Worm (Caenorhabditis elegans): ENCODE measurements around the gene cux-7.
A peak's percentile ranks its signal among the peaks of the same experiment; 100 is the strongest.

The cux-7 gene

ce11 chrIII:7499421-7499902, 21.2 kb downstream of the cux-7 start, which contains the start of the genes C07H6.9 and sap-140 (continued):
- TF ChIP-seq unc-98 (GFP tag; IDR thresholded peaks at IDR 0.05) (no peak), egl-27 (tag; optimal IDR thresholded peaks at IDR 0.05) (no peak), jun-1 (tag; optimal IDR thresholded peaks at IDR 0.05) (peak; percentile 47), dsc-1 (tag; optimal IDR thresholded peaks at IDR 0.05) (peak; percentile 87), nhr-20 (tag; optimal IDR thresholded peaks at IDR 0.05) (peak; percentile 88), C34B4.2 (tag; optimal IDR thresholded peaks at IDR 0.05) (no peak), ceh-8 (GFP tag; optimal IDR thresholded peaks at IDR 0.05) (peak; percentile 82), fkh-4 (tag; optimal IDR thresholded peaks at IDR 0.05; ENCODE audit: borderline replicate concordance) (no peak), aly-2 (tag; optimal IDR thresholded peaks at IDR 0.05) (peak; percentile 6), efl-3 (GFP tag; optimal IDR thresholded peaks at IDR 0.05) (no peak), efl-1 (optimal IDR thresholded peaks at IDR 0.05) (peak; percentile 84 to 94), efl-1 (GFP tag; optimal IDR thresholded peaks at IDR 0.05 in 1 of 2) (peak; percentile 92 to 99), nhr-84 (tag; optimal IDR thresholded peaks at IDR 0.05) (no peak), lin-14 (GFP tag; optimal IDR thresholded peaks at IDR 0.05) (peak; percentile 83), lin-13 (GFP tag; optimal IDR thresholded peaks at IDR 0.05) (peak; percentile 82), C04F5.9 (tag; optimal IDR thresholded peaks at IDR 0.05) (peak; percentile 51), lin-35 (GFP tag; optimal IDR thresholded peaks at IDR 0.05) (peak; percentile 92 to 96), nhr-47 (tag; optimal IDR thresholded peaks at IDR 0.05) (peak; percentile 89), nhr-11 (tag; optimal IDR thresholded peaks at IDR 0.05) (no peak), nhr-77 (tag; optimal IDR thresholded peaks at IDR 0.05) (peak; percentile 70), aha-1 (tag; optimal IDR thresholded peaks at IDR 0.05) (peak; percentile 48), lir-3 (tag; optimal IDR thresholded peaks at IDR 0.05; ENCODE audit: poor library complexity) (peak; percentile 56), zag-1 (tag; optimal IDR thresholded peaks at IDR 0.05) (no peak), ama-1 (optimal IDR thresholded peaks at IDR 0.05) (no peak), pax-3 (tag; optimal IDR thresholded peaks at IDR 0.05) (no peak), nhr-85 (tag) (peak; percentile 93), unc-130 (tag; optimal IDR thresholded peaks at IDR 0.05) (peak; percentile 94), elt-3 (tag; optimal IDR thresholded peaks at IDR 0.05) (peak in 3 of 6 experiments; percentile 16 to 80 (median 20)), hlh-17 (GFP tag; optimal IDR thresholded peaks at IDR 0.05; ENCODE audit: borderline replicate concordance) (no peak), fkh-10 (GFP tag; optimal IDR thresholded peaks at IDR 0.05) (peak; percentile 16), fkh-8 (tag; optimal IDR thresholded peaks at IDR 0.05) (peak; percentile 66), ztf-11 (tag; optimal IDR thresholded peaks at IDR 0.05) (peak in 1 of 2 experiments; percentile 62), tbx-2 (tag; optimal IDR thresholded peaks at IDR 0.05) (peak; percentile 84), xbp-1 (tag; optimal IDR thresholded peaks at IDR 0.05) (peak; percentile 87), mdl-1 (tag; optimal IDR thresholded peaks at IDR 0.05) (peak in 1 of 2 experiments; percentile 81), unc-30 (tag; optimal IDR thresholded peaks at IDR 0.05) (no peak), ztf-4 (tag; optimal IDR thresholded peaks at IDR 0.05) (peak; percentile 3), sptf-1 (tag; optimal IDR thresholded peaks at IDR 0.05) (no peak), snu-23 (GFP tag; optimal IDR thresholded peaks at IDR 0.05) (peak; percentile 88), snpc-4 (tag; optimal IDR thresholded peaks at IDR 0.05) (peak; percentile 80), swsn-7 (tag; optimal IDR thresholded peaks at IDR 0.05) (peak; percentile 86), isw-1 (GFP tag; IDR thresholded peaks at IDR 0.05) (peak; percentile 71), dpl-1 (GFP tag; optimal IDR thresholded peaks at IDR 0.05) (peak; percentile 93 to 96 (median 95)), nhr-237 (tag; optimal IDR thresholded peaks at IDR 0.05) (peak; percentile 54), alr-1 (tag; optimal IDR thresholded peaks at IDR 0.05; ENCODE audit: borderline replicate concordance) (no peak), elt-2 (tag; optimal IDR thresholded peaks at IDR 0.05) (peak; percentile 27), unc-62 (GFP tag; optimal IDR thresholded peaks at IDR 0.05) (no peak), F16B12.6 (tag; optimal IDR thresholded peaks at IDR 0.05) (peak; percentile 64), nhr-12 (tag; optimal IDR thresholded peaks at IDR 0.05) (no peak), pqm-1 (tag; optimal IDR thresholded peaks at IDR 0.05) (no peak), sup-37 (GFP tag; optimal IDR thresholded peaks at IDR 0.05) (peak; percentile 22), lsy-2 (tag; optimal IDR thresholded peaks at IDR 0.05) (peak; percentile 90 to 91), nhr-90 (tag; optimal IDR thresholded peaks at IDR 0.05; ENCODE audit: poor library complexity) (peak; percentile 85)
